Fruit fly (Drosophila melanogaster): Measurements from ENCODE around the gene CG3198.

The CG3198 gene

DNA sequence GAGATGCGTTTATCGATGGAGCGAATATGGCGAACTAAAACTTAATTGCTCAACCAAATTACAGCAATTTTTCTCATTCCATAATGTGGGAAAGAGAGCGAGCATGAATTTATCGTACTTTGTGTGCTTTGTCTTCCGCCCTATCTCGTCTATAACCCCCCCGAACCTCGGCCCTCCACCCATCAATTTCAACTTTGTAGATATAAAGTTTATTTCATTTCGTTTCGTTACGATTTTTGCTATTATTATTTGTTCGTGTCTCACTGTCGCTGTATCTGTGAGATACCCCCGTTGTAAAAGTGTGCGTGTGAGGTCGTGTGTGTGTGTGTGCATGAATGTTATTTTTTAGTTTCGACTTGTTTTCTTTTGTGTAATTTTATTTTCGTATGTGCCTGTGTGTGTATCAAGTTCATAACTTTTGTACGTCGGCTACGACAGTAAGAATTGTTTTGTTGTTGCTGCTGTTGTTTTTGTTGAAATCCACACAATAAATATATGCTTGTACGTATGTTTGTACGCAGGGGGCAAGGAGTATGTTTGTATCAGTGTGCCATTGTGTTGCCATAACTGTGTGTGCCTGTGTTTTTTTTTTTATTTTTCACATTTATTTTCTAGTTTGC lies 34.9 kb upstream of the CG3198 start:
- TF ChIP-seq CG4318 (GFP tag; optimal IDR thresholded peaks at IDR 0.05) = no peak
- TF ChIP-seq CG6276 (GFP tag; optimal IDR thresholded peaks at IDR 0.05) = peak; percentile 14
- TF ChIP-seq CG3919 (GFP tag; optimal IDR thresholded peaks at IDR 0.05) = no peak
- peak; percentile 17 for TF ChIP-seq CG32006 (GFP tag; optimal IDR thresholded peaks at IDR 0.05)
- TF ChIP-seq CG11762 (GFP tag; optimal IDR thresholded peaks at IDR 0.05; ENCODE audit: insufficient read depth) = no peak
- peak; percentile 30 for TF ChIP-seq CG16779 (tag; optimal IDR thresholded peaks at IDR 0.05)
- peak; percentile 43 for TF ChIP-seq Eip78C (GFP tag)
- TF ChIP-seq fkh (GFP tag; optimal IDR thresholded peaks at IDR 0.05) = peak; percentile 81

DNA sequence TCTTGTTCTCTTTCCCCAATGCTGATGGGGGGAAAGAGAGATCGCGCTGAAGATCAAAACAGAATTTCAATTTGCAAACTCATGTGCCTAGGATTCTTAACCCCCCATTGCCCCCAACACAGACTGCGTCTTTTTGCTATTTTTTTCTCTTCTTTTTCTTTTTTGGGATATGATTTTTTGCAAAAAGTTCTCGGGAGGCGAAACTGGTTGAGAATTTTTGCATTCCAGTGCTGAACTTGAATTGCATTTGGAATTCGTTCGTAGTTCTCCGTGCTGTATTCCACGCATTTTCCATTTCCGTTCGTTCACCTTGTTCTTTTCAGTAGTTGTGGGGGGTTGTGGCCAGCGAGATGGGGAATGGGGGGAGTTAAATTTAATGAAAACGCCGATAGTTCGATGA lies 34.4 kb upstream of the CG3198 start:
- TF ChIP-seq OdsH (GFP tag; optimal IDR thresholded peaks at IDR 0.05) (no peak), Hr39 (GFP tag; optimal IDR thresholded peaks at IDR 0.05) (no peak), CG6276 (GFP tag; optimal IDR thresholded peaks at IDR 0.05) (peak; percentile 45), Met (GFP tag; optimal IDR thresholded peaks at IDR 0.05) (no peak), Sox15 (GFP tag; optimal IDR thresholded peaks at IDR 0.05) (no peak), CG6163 (GFP tag; IDR thresholded peaks at IDR 0.05) (peak; percentile 63; the same call in 2 of the 3 replicates), salr (GFP tag; optimal IDR thresholded peaks at IDR 0.05) (peak in 1 of 2 experiments; percentile 2), Smox (GFP tag; optimal IDR thresholded peaks at IDR 0.05) (no peak), ss (GFP tag; optimal IDR thresholded peaks at IDR 0.05) (peak; percentile 68 to 85), pdm3 (GFP tag; optimal IDR thresholded peaks at IDR 0.05) (no peak), fkh (GFP tag; optimal IDR thresholded peaks at IDR 0.05) (no peak), topi (GFP tag; optimal IDR thresholded peaks at IDR 0.05) (no peak), cyc (GFP tag; optimal IDR thresholded peaks at IDR 0.05) (no peak), CG4318 (GFP tag; optimal IDR thresholded peaks at IDR 0.05) (no peak), vri (GFP tag; optimal IDR thresholded peaks at IDR 0.05) (no peak), Hr4 (GFP tag; optimal IDR thresholded peaks at IDR 0.05) (no peak), CG6792 (GFP tag; optimal IDR thresholded peaks at IDR 0.05) (no peak), CG3919 (GFP tag; optimal IDR thresholded peaks at IDR 0.05) (no peak), acj6 (GFP tag; optimal IDR thresholded peaks at IDR 0.05) (no peak), CG15336 (GFP tag; IDR thresholded peaks at IDR 0.05) (peak; percentile 62), dac (GFP tag; optimal IDR thresholded peaks at IDR 0.05) (no peak), achi (GFP tag; optimal IDR thresholded peaks at IDR 0.05) (peak; percentile 6), CG7368 (GFP tag; optimal IDR thresholded peaks at IDR 0.05) (no peak), CG16779 (tag; optimal IDR thresholded peaks at IDR 0.05) (peak; percentile 50), Sox14 (GFP tag; optimal IDR thresholded peaks at IDR 0.05) (no peak), dsx (GFP tag; optimal IDR thresholded peaks at IDR 0.05; ENCODE audit: poor library complexity, severe bottlenecking) (peak; percentile 21), Lpt (GFP tag; optimal IDR thresholded peaks at IDR 0.05) (peak; percentile 74), svp (GFP tag) (no peak), CG8119 (GFP tag; IDR thresholded peaks at IDR 0.05) (peak; percentile 62; the same call in 2 of the 3 replicates), eg (GFP tag; IDR thresholded peaks at IDR 0.05) (peak; percentile 60; the same call in 2 of the 3 replicates), net (GFP tag; optimal IDR thresholded peaks at IDR 0.05) (no peak), fd85E (GFP tag; optimal IDR thresholded peaks at IDR 0.05) (no peak), Ets96B (tag; optimal IDR thresholded peaks at IDR 0.05) (peak; percentile 50), CG9139 (GFP tag; optimal IDR thresholded peaks at IDR 0.05) (peak; percentile 66), spab (GFP tag; optimal IDR thresholded peaks at IDR 0.05) (peak; percentile 65), Eip78C (GFP tag) (peak; percentile 77), CG8632 (GFP tag; optimal IDR thresholded peaks at IDR 0.05) (no peak), Gug (GFP tag; IDR thresholded peaks at IDR 0.05) (no peak), esn (GFP tag; optimal IDR thresholded peaks at IDR 0.05) (no peak), CG8319 (GFP tag; optimal IDR thresholded peaks at IDR 0.05) (no peak), Blimp-1 (GFP tag; optimal IDR thresholded peaks at IDR 0.05) (no peak), CG11762 (GFP tag; optimal IDR thresholded peaks at IDR 0.05; ENCODE audit: insufficient read depth) (no peak), CG1621 (tag; optimal IDR thresholded peaks at IDR 0.05) (peak; percentile 68), Eip93F (GFP tag; optimal IDR thresholded peaks at IDR 0.05) (no peak), CG6808 (GFP tag; optimal IDR thresholded peaks at IDR 0.05) (peak; percentile 75), CG10669 (GFP tag; optimal IDR thresholded peaks at IDR 0.05) (peak; percentile 46), Hr38 (GFP tag; optimal IDR thresholded peaks at IDR 0.05) (no peak)

Data from whole organism, prepupa.